Fruit fly (Drosophila melanogaster): ENCODE data around the gene ras.

ras gene

dm6 chrX:10735682-10736353 is 8.5 kb upstream of the ras start (continued):
- TF ChIP-seq CG17328 (GFP tag; IDR thresholded peaks at IDR 0.05) = no peak
- TF ChIP-seq H2.0 (GFP tag; IDR thresholded peaks at IDR 0.05) = no peak
- TF ChIP-seq twi (tag; optimal IDR thresholded peaks at IDR 0.05) = no peak
- peak; percentile 11 for TF ChIP-seq org-1 (GFP tag; optimal IDR thresholded peaks at IDR 0.05)
- TF ChIP-seq CG42726 (GFP tag; IDR thresholded peaks at IDR 0.05; ENCODE audit: partially characterized antibody) = no peak
- TF ChIP-seq Drgx (GFP tag; IDR thresholded peaks at IDR 0.05) = peak; percentile 41
- no peak for TF ChIP-seq wek (GFP tag; optimal IDR thresholded peaks at IDR 0.05)

dm6 chrX:10737422-10738150 is 6.7 kb upstream of the ras start:
- TF ChIP-seq odd (GFP tag; optimal IDR thresholded peaks at IDR 0.05) (peak; percentile 61), fd96Cb (tag; optimal IDR thresholded peaks at IDR 0.05) (peak; percentile 90), Drgx (GFP tag; IDR thresholded peaks at IDR 0.05) (peak; percentile 91), kni (GFP tag; optimal IDR thresholded peaks at IDR 0.05) (peak; percentile 23), CG11456 (GFP tag; IDR thresholded peaks at IDR 0.05) (peak; percentile 89), CG7372 (GFP tag; IDR thresholded peaks at IDR 0.05) (peak; percentile 78), Side (GFP tag; optimal IDR thresholded peaks at IDR 0.05) (peak; percentile 77), her (GFP tag; optimal IDR thresholded peaks at IDR 0.05) (peak; percentile 62), Fer1 (GFP tag; optimal IDR thresholded peaks at IDR 0.05) (peak; percentile 89), Fer3 (tag; optimal IDR thresholded peaks at IDR 0.05) (peak; percentile 89), CG17568 (GFP tag; optimal IDR thresholded peaks at IDR 0.05) (peak; percentile 80), Dbx (GFP tag; IDR thresholded peaks at IDR 0.05) (peak; percentile 78), salm (tag; optimal IDR thresholded peaks at IDR 0.05) (peak; percentile 81), ro (GFP tag; IDR thresholded peaks at IDR 0.05) (peak; percentile 55), CG15479 (GFP tag; optimal IDR thresholded peaks at IDR 0.05) (no peak), ara (GFP tag; IDR thresholded peaks at IDR 0.05) (peak; percentile 89), CG31388 (GFP tag; optimal IDR thresholded peaks at IDR 0.05) (no peak), fu2 (GFP tag; optimal IDR thresholded peaks at IDR 0.05) (peak; percentile 83), CG7271 (tag; optimal IDR thresholded peaks at IDR 0.05) (no peak), CG17359 (tag; optimal IDR thresholded peaks at IDR 0.05) (peak; percentile 94), YL-1 (GFP tag; optimal IDR thresholded peaks at IDR 0.05) (no peak), hkb (optimal IDR thresholded peaks at IDR 0.05) (no peak), hkb (GFP tag; IDR thresholded peaks at IDR 0.05) (peak; percentile 88), lbe (GFP tag; optimal IDR thresholded peaks at IDR 0.05) (no peak), E2f1 (GFP tag; IDR thresholded peaks at IDR 0.05) (peak; percentile 85), maf-S (GFP tag; optimal IDR thresholded peaks at IDR 0.05) (peak; percentile 60), prd (optimal IDR thresholded peaks at IDR 0.05) (no peak), prd (GFP tag; IDR thresholded peaks at IDR 0.05) (peak; percentile 89), CG13894 (tag; optimal IDR thresholded peaks at IDR 0.05) (peak; percentile 76), Camta (GFP tag; optimal IDR thresholded peaks at IDR 0.05) (peak; percentile 70), B-H2 (GFP tag; optimal IDR thresholded peaks at IDR 0.05) (peak; percentile 61), stc (GFP tag; IDR thresholded peaks at IDR 0.05) (peak; percentile 86), CG32772 (GFP tag; IDR thresholded peaks at IDR 0.05) (peak; percentile 84), mld (GFP tag; IDR thresholded peaks at IDR 0.05; ENCODE audit: partially characterized antibody) (no peak), CG8765 (GFP tag; IDR thresholded peaks at IDR 0.05) (peak; percentile 59; the same call in 1 of the 2 replicates), ERR (GFP tag; optimal IDR thresholded peaks at IDR 0.05) (peak; percentile 53), da (GFP tag; optimal IDR thresholded peaks at IDR 0.05) (peak; percentile 57), cwo (GFP tag; optimal IDR thresholded peaks at IDR 0.05) (peak; percentile 83), CG4282 (GFP tag; optimal IDR thresholded peaks at IDR 0.05) (peak; percentile 24), sima (GFP tag; optimal IDR thresholded peaks at IDR 0.05) (peak; percentile 54), h (optimal IDR thresholded peaks at IDR 0.05) (no peak), CG4424 (GFP tag; optimal IDR thresholded peaks at IDR 0.05) (peak; percentile 72), CG10959 (GFP tag; IDR thresholded peaks at IDR 0.05) (peak; percentile 62)

Measured in whole organism, embryonic.